Fruit fly (Drosophila melanogaster) whole organism, embryonic: ENCODE measurements around the gene CG14245.

Experiments
- ATbp ChIP-seq: fragments of 200-800 bp; sonication (Bioruptor generic); optimal IDR thresholded peaks from 2 replicates; lab custom pipeline; 2017; ENCODE audit warnings: missing biosample characterization, mild to moderate bottlenecking, missing genetic modification characterization, missing genetic modification reagents
- Blimp-1 ChIP-seq: fragments of 200-800 bp; sonication (Bioruptor generic); optimal IDR thresholded peaks from 3 replicates; lab custom pipeline; 2018; ENCODE audit warnings: missing biosample characterization, missing genetic modification characterization, mild to moderate bottlenecking, moderate library complexity, missing genetic modification reagents
- CG10462 ChIP-seq: fragments of 200-800 bp; sonication (Bioruptor generic); optimal IDR thresholded peaks from 2 replicates; lab custom pipeline; 2016; ENCODE audit warnings: missing biosample characterization, missing genetic modification characterization
- CG11247 ChIP-seq: fragments of 200-800 bp; sonication (Bioruptor generic); IDR thresholded peaks from 2 replicates; pipeline ENCODE4 v1.3.6; 2022; ENCODE audit warnings: missing biosample characterization, missing genetic modification characterization
- CG13775 ChIP-seq: fragments of 200-800 bp; sonication (Bioruptor generic); optimal IDR thresholded peaks from 3 replicates; lab custom pipeline; 2017; ENCODE audit warnings: missing biosample characterization, mild to moderate bottlenecking, missing genetic modification characterization
- CG1603 ChIP-seq: fragments of 200-800 bp; sonication (Bioruptor generic); optimal IDR thresholded peaks from 2 replicates; lab custom pipeline; 2019; ENCODE audit warnings: missing biosample characterization, mild to moderate bottlenecking, missing genetic modification characterization, moderate library complexity
- CG17359 ChIP-seq: fragments of 200-800 bp; sonication (Bioruptor generic); optimal IDR thresholded peaks from 3 replicates; lab custom pipeline; 2018; ENCODE audit warnings: missing biosample characterization, mild to moderate bottlenecking, missing genetic modification characterization, moderate library complexity
- CG1832 ChIP-seq: fragments of 200-800 bp; sonication (Bioruptor generic); optimal IDR thresholded peaks from 2 replicates; lab custom pipeline; 2017; ENCODE audit warnings: missing biosample characterization, mild to moderate bottlenecking, missing genetic modification characterization, inconsistent platforms
- CG2116 ChIP-seq: fragments of 200-800 bp; sonication (Bioruptor generic); optimal IDR thresholded peaks from 3 replicates; lab custom pipeline; 2018; ENCODE audit warnings: missing biosample characterization, mild to moderate bottlenecking, missing genetic modification characterization
- CG30403 ChIP-seq: fragments of 200-800 bp; sonication (Bioruptor generic); optimal IDR thresholded peaks from 3 replicates; lab custom pipeline; 2016; ENCODE audit warnings: missing biosample characterization, missing genetic modification characterization
- CG31224 ChIP-seq: fragments of 200-800 bp; sonication (Bioruptor generic); IDR thresholded peaks from 2 replicates; pipeline ENCODE4 v1.3.6; 2022; ENCODE audit warnings: missing biosample characterization, missing genetic modification characterization
- CG3407 ChIP-seq: fragments of 200-800 bp; sonication (Bioruptor generic); optimal IDR thresholded peaks from 2 replicates; lab custom pipeline; 2018; ENCODE audit warnings: missing biosample characterization, mild to moderate bottlenecking, missing genetic modification characterization
- CG3838 ChIP-seq: fragments of 200-800 bp; sonication (Bioruptor generic); optimal IDR thresholded peaks from 3 replicates; lab custom pipeline; 2016; ENCODE audit warnings: missing biosample characterization, missing genetic modification characterization
- CG6654 ChIP-seq: fragments of 200-800 bp; sonication (Bioruptor generic); optimal IDR thresholded peaks from 2 replicates; lab custom pipeline; 2017; ENCODE audit warnings: missing biosample characterization, mild to moderate bottlenecking, missing genetic modification characterization
- CG8765 ChIP-seq: fragments of 200-800 bp; sonication (Bioruptor generic); IDR thresholded peaks from 2 replicates; pipeline ENCODE4 v1.3.6; 2022; ENCODE audit warnings: missing biosample characterization, missing genetic modification characterization
- Dbx ChIP-seq: fragments of 200-800 bp; sonication (Bioruptor generic); IDR thresholded peaks from 3 replicates; pipeline ENCODE4 v1.3.6; 2022; ENCODE audit warnings: missing biosample characterization, missing genetic modification characterization
- Dref ChIP-seq: fragments of 200-800 bp; sonication (Bioruptor generic); IDR thresholded peaks from 2 replicates; pipeline ENCODE4 v1.3.6; 2022; ENCODE audit warnings: missing biosample characterization, missing genetic modification characterization
- E2f2 ChIP-seq: fragments of 200-800 bp; sonication (Bioruptor generic); IDR thresholded peaks from 2 replicates; pipeline ENCODE4 v1.3.6; 2022; ENCODE audit warnings: missing biosample characterization, missing genetic modification characterization
- Gsc ChIP-seq: fragments of 200-800 bp; sonication (Bioruptor generic); IDR thresholded peaks from 2 replicates; pipeline ENCODE4 v1.3.6; 2022; ENCODE audit warnings: missing biosample characterization, missing genetic modification characterization
- HHEX ChIP-seq: fragments of 200-800 bp; sonication (Bioruptor generic); optimal IDR thresholded peaks from 3 replicates; lab custom pipeline; 2017; ENCODE audit warnings: missing biosample characterization, mild to moderate bottlenecking, missing genetic modification characterization, missing genetic modification reagents
- Hmr ChIP-seq: fragments of 200-800 bp; sonication (Bioruptor generic); optimal IDR thresholded peaks from 3 replicates; lab custom pipeline; 2017; ENCODE audit warnings: mild to moderate bottlenecking, missing biosample characterization, missing genetic modification reagents, missing genetic modification characterization
- Hmx ChIP-seq: fragments of 200-800 bp; sonication (Bioruptor generic); optimal IDR thresholded peaks from 2 replicates; lab custom pipeline; 2016; ENCODE audit warnings: missing biosample characterization, missing genetic modification characterization
- Hr78 ChIP-seq, 2 experiments: fragments of 200-800 bp in 1 of 2; fragments of >200 bp in 1 of 2; sonication (Bioruptor generic) in 1 of 2; optimal IDR thresholded peaks; 2 replicates each; lab custom pipeline; 2017 to 2019; ENCODE audit warnings: missing biosample characterization in 2 of 2, missing genetic modification characterization in 2 of 2, mild to moderate bottlenecking in 1 of 2, moderate library complexity in 1 of 2
- Lim3 ChIP-seq: fragments of 200-800 bp; sonication (Bioruptor generic); IDR thresholded peaks from 2 replicates; pipeline ENCODE4 v1.3.6; 2022; ENCODE audit warnings: missing biosample characterization, missing genetic modification characterization
- NC2β ChIP-seq: fragments of 200-800 bp; sonication (Bioruptor generic); optimal IDR thresholded peaks from 2 replicates; lab custom pipeline; 2016; ENCODE audit warnings: missing biosample characterization, missing genetic modification characterization
- Pdp1 ChIP-seq, 2 experiments: fragments of 200-800 bp; sonication (Bioruptor generic); optimal IDR thresholded peaks; 3 replicates each; lab custom pipeline; 2016; ENCODE audit warnings: missing biosample characterization in 2 of 2, missing genetic modification characterization in 2 of 2, mild to moderate bottlenecking in 1 of 2, moderate library complexity in 1 of 2
- Side ChIP-seq: fragments of 200-800 bp; sonication (Bioruptor generic); optimal IDR thresholded peaks from 2 replicates; lab custom pipeline; 2016; ENCODE audit warnings: missing biosample characterization, missing genetic modification characterization
- YL-1 ChIP-seq: fragments of 200-800 bp; sonication (Bioruptor generic); optimal IDR thresholded peaks from 3 replicates; lab custom pipeline; 2017; ENCODE audit warnings: missing biosample characterization, mild to moderate bottlenecking, missing genetic modification characterization
- ato ChIP-seq: fragments of 200-800 bp; sonication (Bioruptor generic); IDR thresholded peaks from 2 replicates; pipeline ENCODE4 v1.3.6; 2022; ENCODE audit warnings: missing biosample characterization, missing genetic modification characterization; ENCODE audit not compliant: partially characterized antibody
- bcd ChIP-seq: fragments of 200-800 bp; sonication (Bioruptor generic); optimal IDR thresholded peaks from 2 replicates; lab custom pipeline; 2017; ENCODE audit warnings: missing biosample characterization, mild to moderate bottlenecking, missing genetic modification characterization
- cato ChIP-seq: fragments of 200-800 bp; sonication (Bioruptor generic); optimal IDR thresholded peaks from 2 replicates; lab custom pipeline; 2016; ENCODE audit warnings: missing biosample characterization, missing genetic modification characterization, borderline replicate concordance
- dmrt99B ChIP-seq: fragments of 200-800 bp; sonication (Bioruptor generic); optimal IDR thresholded peaks from 2 replicates; lab custom pipeline; 2018; ENCODE audit warnings: missing biosample characterization, mild to moderate bottlenecking, missing genetic modification characterization, moderate library complexity
- esg ChIP-seq: fragments of 200-800 bp; sonication (Bioruptor generic); conservative IDR thresholded peaks from 2 replicates; pipeline ENCODE4 v1.3.6; 2022; ENCODE audit warnings: missing biosample characterization, missing genetic modification characterization
- fd64A ChIP-seq: fragments of 200-800 bp; sonication (Bioruptor generic); optimal IDR thresholded peaks from 3 replicates; lab custom pipeline; 2018; ENCODE audit warnings: missing biosample characterization, mild to moderate bottlenecking, missing genetic modification characterization
- ind ChIP-seq: fragments of 200-800 bp; sonication (Bioruptor generic); optimal IDR thresholded peaks from 3 replicates; lab custom pipeline; 2016; ENCODE audit warnings: missing biosample characterization, missing genetic modification characterization
- klu ChIP-seq: fragments of 200-800 bp; sonication (Bioruptor generic); IDR thresholded peaks from 2 replicates; pipeline ENCODE4 v1.3.6; 2022; ENCODE audit warnings: missing biosample characterization, missing genetic modification characterization
- lmd ChIP-seq: fragments of 200-800 bp; sonication (Bioruptor generic); IDR thresholded peaks from 2 replicates; pipeline ENCODE4 v1.3.6; 2022; ENCODE audit warnings: missing biosample characterization, missing genetic modification characterization
- org-1 ChIP-seq: fragments of 200-800 bp; sonication (Bioruptor generic); optimal IDR thresholded peaks from 2 replicates; lab custom pipeline; 2017; ENCODE audit warnings: missing biosample characterization, missing genetic modification characterization
- pan ChIP-seq, 4 experiments: fragments of >200 bp in 3 of 4; fragments of 200-800 bp in 1 of 4; sonication (Bioruptor generic) in 1 of 4; optimal IDR thresholded peaks in 3 of 4; IDR thresholded peaks in 1 of 4; 2 replicates each; pipeline versions ENCODE4 v1.3.6 to Lab custom; 2017 to 2022; ENCODE audit warnings: missing biosample characterization in 2 of 4, missing genetic modification characterization in 2 of 4, mixed read lengths in 1 of 4
- pfk ChIP-seq: fragments of 200-800 bp; sonication (Bioruptor generic); optimal IDR thresholded peaks from 2 replicates; lab custom pipeline; 2018; ENCODE audit warnings: missing biosample characterization, mild to moderate bottlenecking, missing genetic modification characterization, moderate library complexity
- psq ChIP-seq: fragments of 200-800 bp; sonication (Bioruptor generic); optimal IDR thresholded peaks from 2 replicates; lab custom pipeline; 2017; ENCODE audit warnings: missing biosample characterization, missing genetic modification characterization
- sens-2 ChIP-seq: fragments of 200-800 bp; sonication (Bioruptor generic); IDR thresholded peaks from 2 replicates; pipeline ENCODE4 v1.3.6; 2022; ENCODE audit warnings: missing biosample characterization, missing genetic modification characterization
- seq ChIP-seq: fragments of 200-800 bp; sonication (Bioruptor generic); IDR thresholded peaks from 2 replicates; pipeline ENCODE4 v1.3.6; 2022; ENCODE audit warnings: missing biosample characterization, missing genetic modification characterization
- slou ChIP-seq: fragments of 200-800 bp; sonication (Bioruptor generic); optimal IDR thresholded peaks from 3 replicates; lab custom pipeline; 2016; ENCODE audit warnings: missing biosample characterization, missing genetic modification characterization
- sug ChIP-seq: fragments of 200-800 bp; optimal IDR thresholded peaks from 2 replicates; lab custom pipeline; 2019; ENCODE audit warnings: missing biosample characterization, mild to moderate bottlenecking, missing genetic modification characterization, moderate library complexity
- trem ChIP-seq: fragments of 200-800 bp; optimal IDR thresholded peaks from 3 replicates; lab custom pipeline; 2019; ENCODE audit warnings: missing biosample characterization, mild to moderate bottlenecking, missing genetic modification characterization, moderate library complexity
- ttk ChIP-seq: fragments of 200-800 bp; sonication (Bioruptor generic); IDR thresholded peaks from 2 replicates; pipeline ENCODE4 v2.1.2; 2022; ENCODE audit warnings: missing biosample characterization, missing genetic modification characterization
- wek ChIP-seq: fragments of 200-800 bp; sonication (Bioruptor generic); optimal IDR thresholded peaks from 3 replicates; lab custom pipeline; 2018; ENCODE audit warnings: missing biosample characterization, mild to moderate bottlenecking, missing genetic modification characterization, moderate library complexity
- wor ChIP-seq: fragments of 200-800 bp; sonication (Bioruptor generic); IDR thresholded peaks from 2 replicates; pipeline ENCODE4 v1.3.6; 2022; ENCODE audit warnings: missing biosample characterization, missing genetic modification characterization
- z ChIP-seq: fragments of 200-800 bp; sonication (Bioruptor generic); IDR thresholded peaks from 3 replicates; pipeline ENCODE4 v1.3.6; 2022; ENCODE audit warnings: missing biosample characterization, missing genetic modification characterization

CG14245 gene

dm6 chr3R:26714109-26714576 is 14.4 kb upstream of the CG14245 start, which contains the start of gene amon (continued):
- TF ChIP-seq org-1 (GFP tag; lab: Kevin White, UChicago) (peak; percentile 100), CG31224 (GFP tag; lab: Robert Waterston, UW) (peak; percentile 97), YL-1 (GFP tag; lab: Kevin White, UChicago) (peak; percentile 90), CG1603 (tag; lab: Kevin White, UChicago) (peak; percentile 98), NC2β (GFP tag; lab: Kevin White, UChicago) (peak; percentile 94), ttk (GFP tag; lab: Robert Waterston, UW) (peak; percentile 99), wek (GFP tag; lab: Kevin White, UChicago) (peak; percentile 94), CG3407 (GFP tag; lab: Kevin White, UChicago) (peak; percentile 92), z (GFP tag; lab: Robert Waterston, UW) (peak; percentile 74), Dbx (peak; percentile 100), CG10462 (GFP tag; lab: Kevin White, UChicago) (peak; percentile 95), fd64A (peak; percentile 88), ind (GFP tag; lab: Kevin White, UChicago) (peak; percentile 99), CG30403 (GFP tag; lab: Kevin White, UChicago) (peak; percentile 99), Hmx (peak; percentile 93), cato (GFP tag; lab: Kevin White, UChicago) (peak; percentile 94), Hmr (GFP tag; lab: Kevin White, UChicago) (peak; percentile 100), CG1832 (peak; percentile 44), HHEX (peak; percentile 99), pfk (GFP tag; lab: Kevin White, UChicago) (peak; percentile 68), CG2116 (GFP tag; lab: Kevin White, UChicago) (peak; percentile 75), Side (GFP tag; lab: Kevin White, UChicago) (peak; percentile 99), seq (GFP tag; lab: Robert Waterston, UW) (peak; percentile 99), sug (tag; lab: Kevin White, UChicago) (peak; percentile 98), E2f2 (GFP tag; lab: Robert Waterston, UW) (peak; percentile 84), esg (GFP tag; lab: Robert Waterston, UW) (peak; percentile 99), Gsc (peak; percentile 94), bcd (peak; percentile 99), psq (GFP tag; lab: Kevin White, UChicago) (peak; percentile 91), Blimp-1 (GFP tag; lab: Kevin White, UChicago) (peak; percentile 94), Lim3 (GFP tag; lab: Robert Waterston, UW) (peak; percentile 95), klu (GFP tag; lab: Robert Waterston, UW) (peak; percentile 97), CG6654 (GFP tag; lab: Kevin White, UChicago) (peak; percentile 90), wor (peak; percentile 94), Hr78 (GFP tag; optimal IDR thresholded peaks at IDR 0.05; lab: Kevin White, UChicago) (peak in 1 of 2 experiments; percentile 74), CG11247 (GFP tag; lab: Robert Waterston, UW) (peak; percentile 99), sens-2 (GFP tag; lab: Robert Waterston, UW) (peak; percentile 93), CG13775 (GFP tag; lab: Kevin White, UChicago) (peak; percentile 95), pan (optimal IDR thresholded peaks at IDR 0.05; lab: Kevin White, UChicago) (no peak), pan (GFP tag; optimal IDR thresholded peaks at IDR 0.05 in 1 of 2, IDR thresholded peaks at IDR 0.05 in 1 of 2) (peak in 1 of 2 experiments; percentile 99), Pdp1 (GFP tag; optimal IDR thresholded peaks at IDR 0.05; lab: Kevin White, UChicago) (peak; percentile 98 to 99), CG17359 (peak; percentile 99), CG8765 (GFP tag; lab: Robert Waterston, UW) (peak; percentile 93), lmd (GFP tag; lab: Robert Waterston, UW) (peak; percentile 99), ato (GFP tag; lab: Robert Waterston, UW) (no peak), trem (tag; lab: Kevin White, UChicago) (peak; percentile 69), Dref (GFP tag; lab: Robert Waterston, UW) (peak; percentile 55), dmrt99B (tag; lab: Kevin White, UChicago) (peak; percentile 98), CG3838 (GFP tag; lab: Kevin White, UChicago) (peak; percentile 93), ATbp (GFP tag; lab: Kevin White, UChicago) (peak; percentile 99), slou (peak; percentile 98)
